Fruit fly (Drosophila melanogaster): Measurements from ENCODE around the gene Srp14.
A peak's percentile ranks its signal among the peaks of the same experiment; 100 is the strongest.

Srp14 gene

DNA sequence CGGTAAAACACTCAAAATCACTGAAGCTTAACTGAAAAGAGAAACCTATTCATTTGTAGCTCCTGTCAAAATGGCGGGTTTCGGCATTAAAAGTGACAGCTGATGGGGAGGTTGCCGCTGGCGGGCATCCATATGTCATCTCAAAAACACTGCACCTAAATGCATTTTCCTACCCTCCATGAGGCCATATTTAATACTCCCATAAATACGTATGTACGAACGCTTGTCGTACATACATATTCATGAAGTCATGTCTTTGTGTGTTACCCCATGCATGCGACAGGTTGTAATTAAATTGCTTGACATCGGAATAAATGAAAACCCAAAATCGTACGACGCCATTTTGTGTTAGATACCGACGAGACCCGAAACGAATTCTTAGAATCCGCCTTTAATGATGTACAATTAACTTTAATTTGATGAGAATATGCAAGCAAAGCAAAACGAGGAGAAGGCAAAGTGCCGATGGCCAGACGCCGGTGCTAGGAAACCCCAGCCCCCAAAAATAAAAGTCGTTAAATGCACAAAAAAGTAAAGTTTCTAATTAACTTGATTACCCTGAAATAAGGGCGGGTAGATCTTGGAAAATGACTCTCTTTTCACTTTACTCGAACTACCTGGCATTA, 16.5 kb downstream of the Srp14 start:
- no peak for TF ChIP-seq Lpt (GFP tag; optimal IDR thresholded peaks at IDR 0.05)
- TF ChIP-seq CG8319 (GFP tag; optimal IDR thresholded peaks at IDR 0.05), result no peak
- no peak for TF ChIP-seq CG10669 (GFP tag; optimal IDR thresholded peaks at IDR 0.05)
- TF ChIP-seq net (GFP tag; optimal IDR thresholded peaks at IDR 0.05), result no peak
- no peak for TF ChIP-seq Met (GFP tag; optimal IDR thresholded peaks at IDR 0.05)
- no peak for TF ChIP-seq CG6276 (GFP tag; optimal IDR thresholded peaks at IDR 0.05)
- no peak for TF ChIP-seq Hr39 (GFP tag; optimal IDR thresholded peaks at IDR 0.05)
- no peak for TF ChIP-seq cyc (GFP tag; optimal IDR thresholded peaks at IDR 0.05)
- no peak for TF ChIP-seq fd59A (GFP tag; optimal IDR thresholded peaks at IDR 0.05)
- TF ChIP-seq Blimp-1 (GFP tag; optimal IDR thresholded peaks at IDR 0.05), result no peak
- no peak for TF ChIP-seq Hr38 (GFP tag; optimal IDR thresholded peaks at IDR 0.05)
- TF ChIP-seq esn (GFP tag; optimal IDR thresholded peaks at IDR 0.05), result no peak
- no peak for TF ChIP-seq CG6808 (GFP tag; optimal IDR thresholded peaks at IDR 0.05)
- TF ChIP-seq CG8119 (GFP tag; IDR thresholded peaks at IDR 0.05), result no peak
- TF ChIP-seq achi (GFP tag; optimal IDR thresholded peaks at IDR 0.05), result no peak
- TF ChIP-seq pdm3 (GFP tag; optimal IDR thresholded peaks at IDR 0.05), result no peak

DNA sequence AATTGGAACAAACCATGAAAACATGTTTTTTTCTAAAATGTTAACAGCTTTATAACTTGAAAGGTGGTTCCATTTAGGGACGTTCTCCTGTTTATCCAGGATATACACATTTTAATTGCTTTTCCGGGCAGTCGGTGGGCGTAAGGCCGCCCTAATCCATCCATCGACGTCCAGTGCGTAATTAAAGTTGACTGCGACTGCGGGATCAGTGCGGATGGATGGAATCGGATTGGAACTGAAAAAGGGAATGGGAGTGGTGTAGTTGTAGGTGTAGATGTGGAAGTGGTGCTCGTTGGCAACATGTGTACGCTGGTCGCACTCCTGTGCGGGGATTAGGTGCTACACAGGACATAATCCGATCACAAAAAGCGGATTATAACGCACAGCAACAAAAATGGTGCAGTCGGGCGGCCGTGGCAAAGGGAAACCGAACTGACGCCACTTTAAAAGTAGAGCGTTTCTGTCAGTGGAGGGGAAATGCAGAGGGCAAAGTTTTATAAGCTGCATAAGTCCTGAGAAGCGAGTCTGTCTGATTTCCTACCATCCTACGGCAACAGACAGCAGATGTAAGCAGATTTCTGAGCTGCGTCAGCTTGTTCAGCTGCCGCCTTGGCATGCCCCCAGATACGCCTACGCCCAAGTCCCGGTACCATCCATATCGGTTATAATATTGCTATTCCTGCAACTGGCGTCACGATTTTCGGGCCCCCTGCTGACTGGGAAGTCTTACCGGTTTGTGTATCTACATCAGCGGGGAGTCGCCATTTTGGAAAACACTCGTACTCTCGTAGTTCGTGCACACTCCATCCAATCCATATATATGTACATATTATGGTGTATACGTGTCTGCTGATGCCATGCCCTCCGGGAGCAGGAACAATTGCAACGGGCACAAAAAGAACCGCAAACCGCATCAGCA, 17.8 kb downstream of the Srp14 start:
- TF ChIP-seq vri (GFP tag; optimal IDR thresholded peaks at IDR 0.05) (no peak), net (GFP tag; optimal IDR thresholded peaks at IDR 0.05) (no peak), CG10669 (GFP tag; optimal IDR thresholded peaks at IDR 0.05) (no peak), Lpt (GFP tag; optimal IDR thresholded peaks at IDR 0.05) (no peak), Hr4 (GFP tag; optimal IDR thresholded peaks at IDR 0.05) (no peak), CG32006 (GFP tag; optimal IDR thresholded peaks at IDR 0.05) (no peak), svp (GFP tag) (no peak), Hr39 (GFP tag; optimal IDR thresholded peaks at IDR 0.05) (no peak), CG16779 (tag; optimal IDR thresholded peaks at IDR 0.05) (no peak), pdm3 (GFP tag; optimal IDR thresholded peaks at IDR 0.05) (no peak), CG11762 (GFP tag; optimal IDR thresholded peaks at IDR 0.05; ENCODE audit: insufficient read depth) (no peak), CG1621 (tag; optimal IDR thresholded peaks at IDR 0.05) (peak; percentile 20), topi (GFP tag; optimal IDR thresholded peaks at IDR 0.05) (no peak), CG11902 (GFP tag; optimal IDR thresholded peaks at IDR 0.05) (no peak), Hr38 (GFP tag; optimal IDR thresholded peaks at IDR 0.05) (no peak), achi (GFP tag; optimal IDR thresholded peaks at IDR 0.05) (no peak), Eip78C (GFP tag) (peak; percentile 28)

DNA sequence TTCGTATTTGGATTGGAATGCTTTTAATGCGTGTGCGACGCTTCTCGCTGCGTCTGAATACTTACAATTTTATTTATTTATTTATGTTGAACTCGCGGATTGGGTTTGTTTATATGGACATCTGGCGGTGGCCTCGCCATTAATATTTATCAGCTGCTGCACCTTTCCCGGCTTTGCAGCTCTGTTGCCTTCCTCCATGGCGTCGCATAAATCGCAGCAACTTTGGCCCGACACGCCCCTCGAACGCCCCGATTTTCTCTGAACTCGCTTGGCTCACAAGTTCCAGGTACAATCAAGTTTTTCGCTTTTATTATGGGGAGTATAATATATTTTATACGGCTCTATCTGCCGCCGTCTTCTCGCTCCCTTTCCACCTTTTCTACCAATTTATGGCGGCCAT, 20.2 kb downstream of the Srp14 start:
- no peak for TF ChIP-seq Hr39 (GFP tag; optimal IDR thresholded peaks at IDR 0.05)
- peak; percentile 72 for TF ChIP-seq svp (GFP tag)
- no peak for TF ChIP-seq Sox15 (GFP tag; optimal IDR thresholded peaks at IDR 0.05)
- TF ChIP-seq Sox14 (GFP tag; optimal IDR thresholded peaks at IDR 0.05), result no peak

DNA sequence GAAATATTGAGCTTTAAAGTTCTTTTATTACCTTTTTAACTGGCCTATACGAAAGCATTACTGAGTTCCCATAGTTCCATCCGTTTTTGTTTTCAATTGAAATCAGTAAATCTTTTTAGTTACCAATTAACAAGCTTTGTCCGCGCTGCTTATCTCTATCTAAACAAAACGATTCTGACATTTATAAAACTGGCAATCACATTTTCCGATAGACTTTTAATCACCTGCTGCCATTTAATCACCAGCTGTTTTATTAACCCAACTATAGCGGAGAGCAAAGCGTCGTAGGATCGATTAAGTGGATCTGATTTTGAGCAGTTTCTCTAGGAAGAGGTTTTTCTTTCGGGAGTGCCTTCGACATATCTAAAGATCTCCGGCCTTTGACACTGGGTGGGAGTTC, 22.7 kb downstream of the Srp14 start:
- no peak for TF ChIP-seq CG8319 (GFP tag; optimal IDR thresholded peaks at IDR 0.05)
- TF ChIP-seq CG11294 (GFP tag; IDR thresholded peaks at IDR 0.05), result no peak
- TF ChIP-seq Ets96B (tag; optimal IDR thresholded peaks at IDR 0.05), result no peak
- TF ChIP-seq CG3919 (GFP tag; optimal IDR thresholded peaks at IDR 0.05), result no peak
- no peak for TF ChIP-seq pdm3 (GFP tag; optimal IDR thresholded peaks at IDR 0.05)
- no peak for TF ChIP-seq CG1621 (tag; optimal IDR thresholded peaks at IDR 0.05)
- no peak for TF ChIP-seq Met (GFP tag; optimal IDR thresholded peaks at IDR 0.05)
- TF ChIP-seq eg (GFP tag; IDR thresholded peaks at IDR 0.05), result no peak
- TF ChIP-seq Ets21C (GFP tag; optimal IDR thresholded peaks at IDR 0.05), result no peak
- no peak for TF ChIP-seq acj6 (GFP tag; optimal IDR thresholded peaks at IDR 0.05)
- TF ChIP-seq fkh (GFP tag; optimal IDR thresholded peaks at IDR 0.05), result no peak
- no peak for TF ChIP-seq dac (GFP tag; optimal IDR thresholded peaks at IDR 0.05)
- no peak for TF ChIP-seq CG8119 (GFP tag; IDR thresholded peaks at IDR 0.05)
- no peak for TF ChIP-seq fd59A (GFP tag; optimal IDR thresholded peaks at IDR 0.05)
- TF ChIP-seq CG9139 (GFP tag; optimal IDR thresholded peaks at IDR 0.05), result no peak
- no peak for TF ChIP-seq CG6163 (GFP tag; IDR thresholded peaks at IDR 0.05)
- TF ChIP-seq lz (GFP tag; optimal IDR thresholded peaks at IDR 0.05), result no peak
- no peak for TF ChIP-seq Eip78C (GFP tag)
- no peak for TF ChIP-seq Eip75B (GFP tag; optimal IDR thresholded peaks at IDR 0.05)
- no peak for TF ChIP-seq CG10631 (GFP tag; optimal IDR thresholded peaks at IDR 0.05)

Measured in whole organism, prepupa.